Fruit fly (Drosophila melanogaster) S2 (cell line): ENCODE data around the gene CG8369.

ENCODE experiments used
- CG8478 ChIP-seq: fragments of >200 bp; optimal IDR thresholded peaks from 2 replicates; lab custom pipeline; 2018
- CTCF ChIP-seq, 2 experiments: fragments of >200 bp; optimal IDR thresholded peaks; 2 replicates each; lab custom pipeline; 2018

DNA sequence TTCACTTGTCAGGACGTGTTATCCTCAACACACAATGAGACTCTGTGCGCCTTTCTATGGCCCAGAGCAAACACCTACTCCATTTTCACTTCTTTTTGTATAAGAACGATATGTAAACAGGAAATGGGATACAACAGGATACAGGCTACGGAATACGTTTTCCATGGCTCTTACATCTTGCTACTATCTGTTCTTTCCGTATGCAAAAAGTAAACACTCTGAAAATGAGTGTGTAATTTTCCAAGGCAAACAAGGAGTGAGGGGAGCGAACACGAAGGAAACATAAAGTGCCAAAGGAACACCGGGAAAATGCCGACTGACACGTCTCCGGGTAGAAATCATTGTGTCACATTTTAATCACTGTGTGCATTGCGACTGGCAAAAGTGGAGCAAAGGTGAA lies 28.8 kb downstream of the CG8369 start:
- TF ChIP-seq CG8478 (lab: Kevin White, UChicago) (no peak), CTCF (optimal IDR thresholded peaks at IDR 0.05; lab: Kevin White, UChicago) (no peak)
